Worm (Caenorhabditis elegans) whole organism, L4 larva: ENCODE measurements around the gene col-104.

Experiments used
- D1046.2 ChIP-seq: fragments of 200-800 bp; sonication (Bioruptor generic); IDR thresholded peaks from 2 replicates; pipeline ENCODE4 v1.3.6; 2022; ENCODE audit warnings: missing genetic modification characterization, missing compliant biosample characterization
- F10B5.3 ChIP-seq: sonication (generic microtip); optimal IDR thresholded peaks from 2 replicates; lab custom pipeline; 2016; ENCODE audit warnings: mild to moderate bottlenecking, missing genetic modification characterization, missing compliant biosample characterization
- F26F4.8 ChIP-seq: fragments of 200-800 bp; sonication (Bioruptor generic); conservative IDR thresholded peaks from 2 replicates; pipeline ENCODE4 v1.3.6; 2022; ENCODE audit warnings: missing genetic modification characterization, missing compliant biosample characterization
- F37D6.2 ChIP-seq: sonication (generic microtip); optimal IDR thresholded peaks from 2 replicates; lab custom pipeline; 2016; ENCODE audit warnings: mild to moderate bottlenecking, missing genetic modification characterization, missing compliant biosample characterization
- F49E8.2 ChIP-seq: sonication (generic microtip); optimal IDR thresholded peaks from 2 replicates; lab custom pipeline; 2016; ENCODE audit warnings: missing compliant biosample characterization, mild to moderate bottlenecking, missing genetic modification characterization, borderline replicate concordance
- R02D3.7 ChIP-seq: fragments of 150-350 bp; sonication (generic microtip); optimal IDR thresholded peaks from 3 replicates; lab custom pipeline; 2014; ENCODE audit warnings: missing biosample characterization, missing genetic modification characterization
- ama-1 ChIP-seq: fragments of 150-350 bp; optimal IDR thresholded peaks from 2 replicates; lab custom pipeline; 2014; ENCODE audit warnings: inconsistent platforms, mixed read lengths
- arid-1 ChIP-seq: fragments of 200-800 bp; sonication (Bioruptor generic); conservative IDR thresholded peaks from 2 replicates; pipeline ENCODE4 v1.3.6; 2022; ENCODE audit warnings: missing genetic modification reagents, missing genetic modification characterization, missing compliant biosample characterization
- attf-4 ChIP-seq: sonication (generic microtip); optimal IDR thresholded peaks from 3 replicates; lab custom pipeline; 2017; ENCODE audit warnings: missing biosample characterization, missing genetic modification characterization
- ceh-62 ChIP-seq: sonication (generic microtip); optimal IDR thresholded peaks from 2 replicates; lab custom pipeline; 2017; ENCODE audit warnings: missing biosample characterization, missing genetic modification characterization
- ctbp-1 ChIP-seq: fragments of 200-800 bp; sonication (Bioruptor generic); IDR thresholded peaks from 2 replicates; pipeline ENCODE4 v1.3.6; 2022; ENCODE audit warnings: missing genetic modification reagents, missing genetic modification characterization, missing compliant biosample characterization
- daf-12 ChIP-seq: fragments of 150-350 bp; optimal IDR thresholded peaks from 2 replicates; lab custom pipeline; 2014; ENCODE audit warnings: missing biosample characterization, missing genetic modification reagents, missing genetic modification characterization
- daf-16 ChIP-seq, 3 experiments: sonication (generic microtip); optimal IDR thresholded peaks; 2 replicates each; lab custom pipeline; 2016 to 2017; ENCODE audit warnings: missing genetic modification characterization in 3 of 3, missing genetic modification reagents in 3 of 3, mild to moderate bottlenecking in 2 of 3, missing compliant biosample characterization in 2 of 3, missing biosample characterization in 1 of 3, moderate library complexity in 1 of 3
- daf-19 ChIP-seq: fragments of 200-800 bp; sonication (Bioruptor generic); conservative IDR thresholded peaks from 2 replicates; pipeline ENCODE4 v1.3.6; 2022; ENCODE audit warnings: missing genetic modification characterization, missing compliant biosample characterization
- dmd-9 ChIP-seq: fragments of 200-800 bp; sonication (Bioruptor generic); IDR thresholded peaks from 2 replicates; pipeline ENCODE4 v1.3.6; 2022; ENCODE audit warnings: missing genetic modification reagents, missing genetic modification characterization, missing compliant biosample characterization
- duxl-1 ChIP-seq: sonication (generic microtip); optimal IDR thresholded peaks from 2 replicates; lab custom pipeline; 2016; ENCODE audit warnings: mild to moderate bottlenecking, missing genetic modification characterization, moderate library complexity, missing compliant biosample characterization; ENCODE audit not compliant: poor library complexity
- hif-1 ChIP-seq, 2 experiments: sonication (generic microtip); optimal IDR thresholded peaks; 2 replicates each; lab custom pipeline; 2016 to 2017; ENCODE audit warnings: missing compliant biosample characterization in 2 of 2, missing genetic modification characterization in 2 of 2, missing genetic modification reagents in 2 of 2, missing genotype in 2 of 2, mild to moderate bottlenecking in 1 of 2
- hlh-11 ChIP-seq: fragments of 200-800 bp; sonication (Bioruptor generic); optimal IDR thresholded peaks from 2 replicates; lab custom pipeline; 2018; ENCODE audit warnings: mild to moderate bottlenecking, missing genetic modification characterization, missing compliant biosample characterization
- lin-13 ChIP-seq: fragments of 150-350 bp; optimal IDR thresholded peaks from 2 replicates; lab custom pipeline; 2014; ENCODE audit warnings: missing biosample characterization, missing genetic modification reagents, missing genetic modification characterization
- lin-15B ChIP-seq: fragments of 150-350 bp; sonication (generic microtip); optimal IDR thresholded peaks from 3 replicates; lab custom pipeline; 2014; ENCODE audit warnings: missing biosample characterization, missing genetic modification characterization
- lin-29 ChIP-seq: fragments of 200-800 bp; sonication (Bioruptor generic); IDR thresholded peaks from 2 replicates; pipeline ENCODE4 v1.3.6; 2022; ENCODE audit warnings: missing genetic modification reagents, missing genetic modification characterization, missing compliant biosample characterization
- lin-38 ChIP-seq: fragments of 200-800 bp; sonication (Bioruptor generic); IDR thresholded peaks from 2 replicates; pipeline ENCODE4 v1.3.6; 2022; ENCODE audit warnings: missing genetic modification reagents, missing genetic modification characterization, missing compliant biosample characterization
- lin-39 ChIP-seq: fragments of 150-350 bp; optimal IDR thresholded peaks from 2 replicates; lab custom pipeline; 2014; ENCODE audit warnings: missing biosample characterization, missing genetic modification reagents, missing genetic modification characterization
- lir-3 ChIP-seq: sonication (generic microtip); optimal IDR thresholded peaks from 2 replicates; lab custom pipeline; 2016; ENCODE audit warnings: mild to moderate bottlenecking, missing genetic modification characterization, missing compliant biosample characterization
- lsy-2 ChIP-seq, 2 experiments: fragments of 150-350 bp in 1 of 2; sonication (generic microtip) in 1 of 2; optimal IDR thresholded peaks; 2 replicates each; lab custom pipeline; 2014 to 2017; ENCODE audit warnings: missing biosample characterization in 2 of 2, missing genetic modification characterization in 2 of 2
- madf-5 ChIP-seq, 2 experiments: fragments of 200-800 bp; sonication (Bioruptor generic); IDR thresholded peaks; 2 replicates each; pipeline ENCODE4 v1.3.6; 2022; ENCODE audit warnings: missing compliant biosample characterization in 2 of 2, missing genetic modification characterization in 2 of 2
- mdl-1 ChIP-seq, 2 experiments: fragments of 150-350 bp in 1 of 2; sonication (generic microtip) in 1 of 2; optimal IDR thresholded peaks; 2 replicates each; lab custom pipeline; 2014 to 2017; ENCODE audit warnings: missing biosample characterization in 2 of 2, missing genetic modification characterization in 2 of 2
- nhr-10 ChIP-seq: fragments of 150-350 bp; optimal IDR thresholded peaks from 2 replicates; lab custom pipeline; 2014; ENCODE audit warnings: missing biosample characterization, missing genetic modification characterization
- nhr-102 ChIP-seq: sonication (generic microtip); optimal IDR thresholded peaks from 2 replicates; lab custom pipeline; 2016; ENCODE audit warnings: mild to moderate bottlenecking, missing genetic modification characterization, moderate library complexity, missing compliant biosample characterization
- nhr-111 ChIP-seq: fragments of 200-800 bp; sonication (Bioruptor generic); optimal IDR thresholded peaks from 2 replicates; lab custom pipeline; 2018; ENCODE audit warnings: mild to moderate bottlenecking, missing genetic modification characterization, missing compliant biosample characterization
- nhr-237 ChIP-seq: sonication (generic microtip); optimal IDR thresholded peaks from 2 replicates; lab custom pipeline; 2017; ENCODE audit warnings: missing biosample characterization, missing genetic modification characterization
- nhr-28 ChIP-seq: fragments of 150-350 bp; optimal IDR thresholded peaks from 2 replicates; lab custom pipeline; 2014; ENCODE audit warnings: missing biosample characterization, missing genetic modification characterization
- nhr-42 ChIP-seq: fragments of 200-800 bp; sonication (Bioruptor generic); IDR thresholded peaks from 2 replicates; pipeline ENCODE4 v1.3.6; 2022; ENCODE audit warnings: missing genetic modification characterization, missing compliant biosample characterization
- nhr-77 ChIP-seq: fragments of 150-350 bp; optimal IDR thresholded peaks from 2 replicates; lab custom pipeline; 2014; ENCODE audit warnings: missing biosample characterization, missing genetic modification characterization
- php-3 ChIP-seq: fragments of 200-800 bp; sonication (Bioruptor generic); IDR thresholded peaks from 2 replicates; pipeline ENCODE4 v1.3.6; 2022; ENCODE audit warnings: missing genetic modification reagents, missing genetic modification characterization, missing compliant biosample characterization
- pqm-1 ChIP-seq: sonication (generic microtip); optimal IDR thresholded peaks from 2 replicates; lab custom pipeline; 2017; ENCODE audit warnings: missing biosample characterization, missing genetic modification characterization
- rbr-2 ChIP-seq: sonication (generic microtip); optimal IDR thresholded peaks from 2 replicates; lab custom pipeline; 2016; ENCODE audit warnings: missing genotype, missing genetic modification characterization, missing compliant biosample characterization
- sdz-12 ChIP-seq: fragments of 200-800 bp; sonication (Bioruptor generic); optimal IDR thresholded peaks from 2 replicates; lab custom pipeline; 2018; ENCODE audit warnings: mild to moderate bottlenecking, missing genetic modification characterization, missing compliant biosample characterization
- snpc-1.2 ChIP-seq: fragments of 200-800 bp; sonication (Bioruptor generic); IDR thresholded peaks from 2 replicates; pipeline ENCODE4 v1.3.6; 2022; ENCODE audit warnings: missing genetic modification reagents, missing genetic modification characterization, missing compliant biosample characterization
- snpc-4 ChIP-seq: fragments of 150-350 bp; optimal IDR thresholded peaks from 2 replicates; lab custom pipeline; 2014; ENCODE audit warnings: missing biosample characterization, missing genetic modification characterization
- unc-62 ChIP-seq, 3 experiments: fragments of 150-350 bp in 1 of 3; sonication (generic microtip); optimal IDR thresholded peaks in 2 of 3; peaks in 1 of 3; 1 replicate in 1 of 3; 2 replicates in 2 of 3; lab custom pipeline; 2014 to 2017; ENCODE audit warnings: missing biosample characterization in 3 of 3, missing genetic modification characterization in 3 of 3, missing genetic modification reagents in 3 of 3, missing genotype in 1 of 3
- vab-7 ChIP-seq: fragments of 200-800 bp; sonication (Bioruptor generic); IDR thresholded peaks from 2 replicates; pipeline ENCODE4 v1.3.6; 2022; ENCODE audit warnings: missing genetic modification reagents, missing genetic modification characterization, missing compliant biosample characterization
- zfp-2 ChIP-seq: sonication (generic microtip); optimal IDR thresholded peaks from 2 replicates; lab custom pipeline; 2016; ENCODE audit warnings: mild to moderate bottlenecking, missing genetic modification characterization, missing compliant biosample characterization
- zfp-3 ChIP-seq: fragments of 200-800 bp; sonication (Bioruptor generic); conservative IDR thresholded peaks from 2 replicates; pipeline ENCODE4 v1.3.6; 2022; ENCODE audit warnings: missing genetic modification reagents, missing genetic modification characterization, missing compliant biosample characterization
- zip-11 ChIP-seq: fragments of 200-800 bp; sonication (Bioruptor generic); IDR thresholded peaks from 2 replicates; pipeline ENCODE4 v1.3.6; 2022; ENCODE audit warnings: missing genetic modification characterization, missing compliant biosample characterization
- zip-2 ChIP-seq: fragments of 150-350 bp; optimal IDR thresholded peaks from 2 replicates; lab custom pipeline; 2014; ENCODE audit warnings: missing biosample characterization, missing genetic modification characterization

Gene col-104

DNA sequence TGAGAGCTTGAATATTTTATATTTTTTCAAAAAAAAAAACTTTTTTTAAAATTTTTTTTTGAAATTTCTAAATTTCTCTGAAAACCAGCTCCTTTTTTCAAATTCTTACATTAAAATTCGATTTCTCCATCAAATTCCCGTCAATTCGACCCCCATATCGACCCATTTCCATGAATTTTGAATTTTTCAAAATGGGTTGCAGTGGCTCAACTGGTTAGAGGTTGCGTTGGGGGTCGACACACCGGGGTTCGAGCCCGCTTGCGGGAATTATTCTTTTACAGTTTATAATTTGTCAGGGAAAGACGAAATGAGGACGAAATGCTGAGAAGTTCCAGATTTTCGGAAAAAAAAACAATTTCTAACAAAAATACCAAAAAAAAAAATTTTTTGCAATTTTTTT lies 39.0 kb upstream of the col-104 start:
- TF ChIP-seq daf-19 (GFP tag; lab: Robert Waterston, UW) (no peak), D1046.2 (GFP tag; lab: Robert Waterston, UW) (no peak), ama-1 (lab: Kevin White, UChicago) (no peak), lin-39 (tag; lab: Kevin White, UChicago) (no peak), nhr-111 (GFP tag; lab: Kevin White, UChicago) (no peak), F26F4.8 (no peak), lin-38 (GFP tag; lab: Robert Waterston, UW) (no peak), lin-15B (tag; lab: Kevin White, UChicago) (no peak), rbr-2 (tag; lab: Kevin White, UChicago) (no peak), R02D3.7 (tag; lab: Kevin White, UChicago) (no peak), lir-3 (tag; lab: Kevin White, UChicago) (no peak), ceh-62 (tag; lab: Kevin White, UChicago) (no peak), lin-13 (GFP tag; lab: Kevin White, UChicago) (no peak), F37D6.2 (tag; lab: Kevin White, UChicago) (no peak), madf-5 (GFP tag; IDR thresholded peaks at IDR 0.05; lab: Robert Waterston, UW) (no peak)

DNA sequence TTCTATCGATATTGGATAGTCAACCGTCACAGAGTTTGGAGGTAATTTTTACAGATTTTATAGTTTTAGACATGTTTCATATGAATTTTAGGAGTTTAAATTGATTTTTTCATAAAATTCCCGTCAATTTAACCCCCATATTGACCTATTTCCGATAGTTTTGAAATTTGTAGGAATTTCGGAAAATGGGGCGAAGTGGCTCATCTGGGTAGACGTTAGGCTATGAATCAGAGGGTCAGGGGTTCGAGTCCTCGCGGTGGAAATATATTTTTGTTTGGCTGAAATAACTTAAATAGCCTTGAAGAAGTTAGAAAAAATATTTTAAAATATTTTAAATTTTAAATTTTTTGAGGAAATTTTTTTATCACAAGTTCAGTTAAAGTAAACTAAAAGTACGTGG lies 36.3 kb upstream of the col-104 start:
- TF ChIP-seq F10B5.3 (tag; lab: Kevin White, UChicago) (no peak), unc-62 (GFP tag; optimal IDR thresholded peaks at IDR 0.05 in 1 of 2; lab: Kevin White, UChicago) (peak in 1 of 2 experiments; percentile 48), unc-62 (tag; optimal IDR thresholded peaks at IDR 0.05; lab: Kevin White, UChicago) (no peak), nhr-102 (tag; lab: Kevin White, UChicago) (no peak), duxl-1 (no peak), lsy-2 (tag; optimal IDR thresholded peaks at IDR 0.05; lab: Kevin White, UChicago) (no peak), ctbp-1 (GFP tag; lab: Robert Waterston, UW) (no peak), hif-1 (tag; optimal IDR thresholded peaks at IDR 0.05; lab: Kevin White, UChicago) (no peak), daf-16 (GFP tag; optimal IDR thresholded peaks at IDR 0.05; lab: Kevin White, UChicago) (no peak), daf-16 (tag; optimal IDR thresholded peaks at IDR 0.05; lab: Kevin White, UChicago) (peak; percentile 26)

DNA sequence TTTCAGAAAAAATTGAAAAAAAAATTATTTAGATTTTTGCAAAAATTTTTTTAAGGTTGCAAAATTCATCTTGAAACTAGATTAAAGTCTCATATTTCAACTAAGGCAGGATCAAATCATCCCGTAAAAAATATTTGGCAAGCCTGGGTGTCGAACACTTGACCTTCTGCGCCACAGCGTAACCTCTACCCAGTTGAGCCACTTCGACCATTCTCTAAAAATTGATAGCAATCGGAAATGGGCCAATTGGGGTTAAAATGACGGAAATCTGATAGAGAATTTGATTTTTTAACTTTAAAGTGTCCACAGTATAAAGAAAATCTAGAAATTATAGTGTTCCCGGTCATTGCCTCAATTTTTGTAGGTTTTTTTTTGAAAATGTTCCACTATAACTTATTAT lies 35.0 kb upstream of the col-104 start:
- TF ChIP-seq zfp-2 (tag; lab: Kevin White, UChicago) (no peak), zfp-3 (no peak), mdl-1 (tag; optimal IDR thresholded peaks at IDR 0.05; lab: Kevin White, UChicago) (no peak), nhr-102 (tag; lab: Kevin White, UChicago) (no peak), vab-7 (GFP tag; lab: Robert Waterston, UW) (0 out of 2 replicates have a peak, but pooled peaks have one; percentile 26), lin-38 (GFP tag; lab: Robert Waterston, UW) (0 out of 2 replicates have a peak, but pooled peaks have one; percentile 19), nhr-237 (tag; lab: Kevin White, UChicago) (no peak), F26F4.8 (no peak), ceh-62 (tag; lab: Kevin White, UChicago) (no peak), lin-29 (no peak), php-3 (GFP tag; lab: Robert Waterston, UW) (no peak), snpc-4 (tag; lab: Kevin White, UChicago) (no peak), nhr-111 (GFP tag; lab: Kevin White, UChicago) (no peak), F49E8.2 (tag; lab: Kevin White, UChicago) (no peak)

DNA sequence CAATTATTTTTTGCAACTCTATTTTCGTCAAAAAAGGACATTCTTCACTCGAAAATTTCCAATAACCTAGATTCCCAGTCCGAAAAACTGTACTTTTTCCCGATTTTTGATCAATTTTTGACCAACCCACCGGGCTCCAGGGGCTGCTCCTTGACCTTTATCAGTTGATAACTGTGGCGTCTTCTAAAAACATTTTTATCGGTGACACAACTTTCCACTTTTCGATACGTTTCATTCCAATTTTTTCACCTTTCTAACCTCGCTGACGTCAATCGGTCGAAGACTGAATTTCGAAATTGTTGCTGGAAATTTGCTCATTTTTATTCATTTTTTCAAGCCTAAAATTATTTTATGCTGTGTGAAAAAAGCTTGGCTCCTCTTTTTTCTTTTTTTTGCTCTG lies 34.5 kb upstream of the col-104 start:
- TF ChIP-seq snpc-1.2 (GFP tag; lab: Robert Waterston, UW) (no peak), attf-4 (tag; lab: Kevin White, UChicago) (no peak), dmd-9 (GFP tag; lab: Robert Waterston, UW) (no peak), arid-1 (GFP tag; lab: Robert Waterston, UW) (no peak), nhr-111 (GFP tag; lab: Kevin White, UChicago) (no peak), zip-2 (no peak), nhr-10 (tag; lab: Kevin White, UChicago) (no peak), nhr-42 (no peak), zip-11 (GFP tag; lab: Robert Waterston, UW) (no peak), hlh-11 (tag; lab: Kevin White, UChicago) (peak; percentile 39), ama-1 (lab: Kevin White, UChicago) (no peak), lin-15B (tag; lab: Kevin White, UChicago) (no peak), R02D3.7 (tag; lab: Kevin White, UChicago) (no peak), daf-12 (no peak), sdz-12 (no peak), nhr-28 (peak; percentile 19), pqm-1 (tag; lab: Kevin White, UChicago) (peak; percentile 34), nhr-77 (tag; lab: Kevin White, UChicago) (peak; percentile 4)
